Fruit fly (Drosophila melanogaster) whole organism, embryonic: ENCODE measurements around the gene CG3703.
A peak's percentile ranks its signal among the peaks of the same experiment; 100 is the strongest.

Experiments
- Abd-B ChIP-seq: fragments of 200-800 bp; sonication (Bioruptor generic); optimal IDR thresholded peaks from 2 replicates; lab custom pipeline; 2018; ENCODE audit warnings: missing biosample characterization, mild to moderate bottlenecking, missing genetic modification characterization, moderate library complexity
- Aef1 ChIP-seq: fragments of 200-800 bp; sonication (Bioruptor generic); IDR thresholded peaks from 3 replicates; pipeline ENCODE4 v1.3.6; 2022; ENCODE audit warnings: missing biosample characterization, missing genetic modification characterization
- Atf-2 ChIP-seq: fragments of 200-800 bp; sonication (Bioruptor generic); optimal IDR thresholded peaks from 2 replicates; lab custom pipeline; 2016; ENCODE audit warnings: missing biosample characterization, missing genetic modification characterization
- Atf3 ChIP-seq: fragments of 200-800 bp; sonication (Bioruptor generic); optimal IDR thresholded peaks from 3 replicates; lab custom pipeline; 2016; ENCODE audit warnings: missing biosample characterization, missing genetic modification characterization
- Bteb2 ChIP-seq: fragments of 200-800 bp; sonication (Bioruptor generic); optimal IDR thresholded peaks from 2 replicates; lab custom pipeline; 2016; ENCODE audit warnings: missing biosample characterization, missing genetic modification characterization
- CG1233 ChIP-seq: fragments of 200-800 bp; sonication (Bioruptor generic); optimal IDR thresholded peaks from 4 replicates; lab custom pipeline; 2018; ENCODE audit warnings: missing biosample characterization, mild to moderate bottlenecking, missing genetic modification characterization
- CG13123 ChIP-seq: fragments of 200-800 bp; sonication (Bioruptor generic); optimal IDR thresholded peaks from 2 replicates; lab custom pipeline; 2016; ENCODE audit warnings: missing biosample characterization, missing genetic modification characterization
- CG14050 ChIP-seq: fragments of 200-800 bp; sonication (Bioruptor generic); IDR thresholded peaks from 3 replicates; pipeline ENCODE4 v1.3.6; 2022; ENCODE audit warnings: missing biosample characterization, missing genetic modification characterization
- CG14860 ChIP-seq: fragments of 200-800 bp; sonication (Bioruptor generic); IDR thresholded peaks from 3 replicates; pipeline ENCODE4 v1.3.6; 2022; ENCODE audit warnings: missing biosample characterization, missing genetic modification characterization; ENCODE audit not compliant: partially characterized antibody
- CG15269 ChIP-seq: fragments of 200-800 bp; sonication (Bioruptor generic); optimal IDR thresholded peaks from 2 replicates; lab custom pipeline; 2018; ENCODE audit warnings: missing biosample characterization, mild to moderate bottlenecking, missing genetic modification characterization, moderate library complexity
- CG15514 ChIP-seq: fragments of 200-800 bp; sonication (Bioruptor generic); optimal IDR thresholded peaks from 3 replicates; lab custom pipeline; 2017; ENCODE audit warnings: missing biosample characterization, missing genetic modification characterization, mild to moderate bottlenecking, moderate library complexity, missing genetic modification reagents
- CG1603 ChIP-seq: fragments of 200-800 bp; sonication (Bioruptor generic); optimal IDR thresholded peaks from 2 replicates; lab custom pipeline; 2019; ENCODE audit warnings: missing biosample characterization, mild to moderate bottlenecking, missing genetic modification characterization, moderate library complexity
- CG17829 ChIP-seq: fragments of 200-800 bp; optimal IDR thresholded peaks from 2 replicates; lab custom pipeline; 2019; ENCODE audit warnings: missing biosample characterization, mild to moderate bottlenecking, missing genetic modification characterization, moderate library complexity
- CG17912 ChIP-seq: fragments of 200-800 bp; sonication (Bioruptor generic); optimal IDR thresholded peaks from 2 replicates; lab custom pipeline; 2018; ENCODE audit warnings: missing biosample characterization, mild to moderate bottlenecking, missing genetic modification characterization
- CG1832 ChIP-seq: fragments of 200-800 bp; sonication (Bioruptor generic); optimal IDR thresholded peaks from 2 replicates; lab custom pipeline; 2017; ENCODE audit warnings: missing biosample characterization, mild to moderate bottlenecking, missing genetic modification characterization, inconsistent platforms
- CG32767 ChIP-seq: fragments of 200-800 bp; sonication (Bioruptor generic); IDR thresholded peaks from 2 replicates; pipeline ENCODE4 v1.3.6; 2022; ENCODE audit warnings: missing biosample characterization, missing genetic modification characterization
- CG3281 ChIP-seq: fragments of 200-800 bp; sonication (Bioruptor generic); optimal IDR thresholded peaks from 3 replicates; lab custom pipeline; 2017; ENCODE audit warnings: missing biosample characterization, mild to moderate bottlenecking, missing genetic modification characterization
- CG34224 ChIP-seq: fragments of 200-800 bp; sonication (Bioruptor generic); IDR thresholded peaks from 3 replicates; pipeline ENCODE4 v1.3.6; 2022; ENCODE audit warnings: missing biosample characterization, missing genetic modification characterization; ENCODE audit not compliant: partially characterized antibody
- CG3847 ChIP-seq: fragments of 200-800 bp; sonication (Bioruptor generic); IDR thresholded peaks from 2 replicates; pipeline ENCODE4 v1.3.6; 2022; ENCODE audit warnings: missing biosample characterization, missing genetic modification characterization
- CG4424 ChIP-seq: fragments of 200-800 bp; sonication (Bioruptor generic); optimal IDR thresholded peaks from 3 replicates; lab custom pipeline; 2016; ENCODE audit warnings: missing biosample characterization, missing genetic modification characterization
- CG4820 ChIP-seq: fragments of 200-800 bp; sonication (Bioruptor generic); optimal IDR thresholded peaks from 3 replicates; lab custom pipeline; 2016; ENCODE audit warnings: missing biosample characterization, missing genetic modification characterization
- CG6654 ChIP-seq: fragments of 200-800 bp; sonication (Bioruptor generic); optimal IDR thresholded peaks from 2 replicates; lab custom pipeline; 2017; ENCODE audit warnings: missing biosample characterization, mild to moderate bottlenecking, missing genetic modification characterization
- CG7786 ChIP-seq: fragments of 200-800 bp; sonication (Bioruptor generic); optimal IDR thresholded peaks from 2 replicates; lab custom pipeline; 2016; ENCODE audit warnings: missing biosample characterization, missing genetic modification characterization
- CG8281 ChIP-seq: fragments of 200-800 bp; sonication (Bioruptor generic); optimal IDR thresholded peaks from 2 replicates; lab custom pipeline; 2018; ENCODE audit warnings: missing biosample characterization, mild to moderate bottlenecking, missing genetic modification characterization, moderate library complexity
- CG9215 ChIP-seq: fragments of 200-800 bp; sonication (Bioruptor generic); IDR thresholded peaks from 2 replicates; pipeline ENCODE4 v1.3.6; 2022; ENCODE audit warnings: missing biosample characterization, missing genetic modification characterization
- Dll ChIP-seq: fragments of 200-800 bp; sonication (Bioruptor generic); IDR thresholded peaks from 4 replicates; pipeline ENCODE4 v1.3.6; 2022; ENCODE audit warnings: missing biosample characterization, missing genetic modification characterization; ENCODE audit not compliant: partially characterized antibody
- Ets65A ChIP-seq: fragments of 200-800 bp; sonication (Bioruptor generic); peaks from one replicate; lab custom pipeline; 2016; ENCODE audit warnings: missing biosample characterization, missing genetic modification characterization
- GATAe ChIP-seq: fragments of 200-800 bp; sonication (Bioruptor generic); conservative IDR thresholded peaks from 2 replicates; pipeline ENCODE4 v1.3.6; 2022; ENCODE audit warnings: missing biosample characterization, missing genetic modification characterization
- Hmx ChIP-seq: fragments of 200-800 bp; sonication (Bioruptor generic); optimal IDR thresholded peaks from 2 replicates; lab custom pipeline; 2016; ENCODE audit warnings: missing biosample characterization, missing genetic modification characterization
- Hr3 ChIP-seq: fragments of 200-800 bp; sonication (Bioruptor generic); optimal IDR thresholded peaks from 3 replicates; lab custom pipeline; 2016; ENCODE audit warnings: missing biosample characterization, missing genetic modification characterization
- Hr51 ChIP-seq, 2 experiments: fragments of 200-800 bp; sonication (Bioruptor generic); optimal IDR thresholded peaks; 2 replicates in 1 of 2; 3 replicates in 1 of 2; lab custom pipeline; 2016 to 2018; ENCODE audit warnings: missing biosample characterization in 2 of 2, missing genetic modification characterization in 2 of 2, mild to moderate bottlenecking in 1 of 2, moderate library complexity in 1 of 2
- Mad ChIP-seq: fragments of 200-800 bp; sonication (Bioruptor generic); optimal IDR thresholded peaks from 2 replicates; lab custom pipeline; 2016; ENCODE audit warnings: missing biosample characterization, missing genetic modification characterization
- Med ChIP-seq: fragments of 200-800 bp; sonication (Bioruptor generic); peaks from one replicate; lab custom pipeline; 2016; ENCODE audit warnings: missing biosample characterization, missing genetic modification characterization, mild to moderate bottlenecking, inconsistent platforms, moderate library complexity
- NC2β ChIP-seq: fragments of 200-800 bp; sonication (Bioruptor generic); optimal IDR thresholded peaks from 2 replicates; lab custom pipeline; 2016; ENCODE audit warnings: missing biosample characterization, missing genetic modification characterization
- Nf-YA ChIP-seq: fragments of 200-800 bp; sonication (Bioruptor generic); IDR thresholded peaks from 2 replicates; pipeline ENCODE4 v1.3.6; 2022; ENCODE audit warnings: missing biosample characterization, missing genetic modification characterization
- Opbp ChIP-seq: fragments of 200-800 bp; sonication (Bioruptor generic); IDR thresholded peaks from 3 replicates; pipeline ENCODE4 v1.3.6; 2022; ENCODE audit warnings: missing biosample characterization, missing genetic modification characterization; ENCODE audit not compliant: partially characterized antibody
- Ptx1 ChIP-seq: fragments of 200-800 bp; sonication (Bioruptor generic); IDR thresholded peaks from 2 replicates; pipeline ENCODE4 v1.3.6; 2022; ENCODE audit warnings: missing biosample characterization, missing genetic modification characterization
- Rfx ChIP-seq: fragments of 200-800 bp; sonication (Bioruptor generic); IDR thresholded peaks from 2 replicates; pipeline ENCODE4 v1.3.6; 2022; ENCODE audit warnings: missing biosample characterization, missing genetic modification characterization
- Vsx1 ChIP-seq: fragments of 200-800 bp; sonication (Bioruptor generic); optimal IDR thresholded peaks from 2 replicates; lab custom pipeline; 2017; ENCODE audit warnings: missing biosample characterization, mild to moderate bottlenecking, missing genetic modification characterization, missing genetic modification reagents
- dmrt11E ChIP-seq: fragments of 200-800 bp; sonication (Bioruptor generic); optimal IDR thresholded peaks from 3 replicates; lab custom pipeline; 2018; ENCODE audit warnings: missing biosample characterization, mild to moderate bottlenecking, missing genetic modification characterization, moderate library complexity
- dpn ChIP-seq, 2 experiments: fragments of 200-800 bp; sonication (Bioruptor generic); optimal IDR thresholded peaks; 3 replicates each; lab custom pipeline; 2016; ENCODE audit warnings: missing biosample characterization in 2 of 2, missing genetic modification characterization in 2 of 2
- eyg ChIP-seq: fragments of 200-800 bp; sonication (Bioruptor generic); optimal IDR thresholded peaks from 3 replicates; lab custom pipeline; 2016; ENCODE audit warnings: missing biosample characterization, missing genetic modification characterization
- ftz-f1 ChIP-seq: fragments of 200-800 bp; sonication (Bioruptor generic); optimal IDR thresholded peaks from 2 replicates; lab custom pipeline; 2016; ENCODE audit warnings: missing biosample characterization, missing genetic modification characterization
- grn ChIP-seq: fragments of 200-800 bp; sonication (Bioruptor generic); optimal IDR thresholded peaks from 3 replicates; lab custom pipeline; 2017; ENCODE audit warnings: missing biosample characterization, missing genetic modification characterization
- insv ChIP-seq, 2 experiments: fragments of 200-800 bp; sonication (Bioruptor generic); optimal IDR thresholded peaks; 3 replicates each; lab custom pipeline; 2016 to 2018; ENCODE audit warnings: missing biosample characterization in 2 of 2, missing genetic modification characterization in 2 of 2
- lilli ChIP-seq: fragments of 200-800 bp; sonication (Bioruptor generic); optimal IDR thresholded peaks from 3 replicates; lab custom pipeline; 2016; ENCODE audit warnings: missing biosample characterization, missing genetic modification characterization
- repo ChIP-seq: fragments of 200-800 bp; sonication (Bioruptor generic); optimal IDR thresholded peaks from 2 replicates; lab custom pipeline; 2016; ENCODE audit warnings: missing biosample characterization, missing genetic modification characterization
- salm ChIP-seq: fragments of 200-800 bp; sonication (Bioruptor generic); optimal IDR thresholded peaks from 2 replicates; lab custom pipeline; 2018; ENCODE audit warnings: missing biosample characterization, mild to moderate bottlenecking, missing genetic modification characterization
- stc ChIP-seq: fragments of 200-800 bp; sonication (Bioruptor generic); IDR thresholded peaks from 2 replicates; pipeline ENCODE4 v1.3.6; 2022; ENCODE audit warnings: missing biosample characterization, missing genetic modification characterization
- tgo ChIP-seq: fragments of 200-800 bp; sonication (Bioruptor generic); IDR thresholded peaks from 3 replicates; pipeline ENCODE4 v1.3.6; 2022; ENCODE audit warnings: missing biosample characterization, missing genetic modification characterization
- wor ChIP-seq: fragments of 200-800 bp; sonication (Bioruptor generic); IDR thresholded peaks from 2 replicates; pipeline ENCODE4 v1.3.6; 2022; ENCODE audit warnings: missing biosample characterization, missing genetic modification characterization
- z ChIP-seq: fragments of 200-800 bp; sonication (Bioruptor generic); IDR thresholded peaks from 3 replicates; pipeline ENCODE4 v1.3.6; 2022; ENCODE audit warnings: missing biosample characterization, missing genetic modification characterization

Gene CG3703

dm6 chrX:966818-967217 lies 21.2 kb upstream of the CG3703 start (continued):
- TF ChIP-seq Med (GFP tag; lab: Kevin White, UChicago) = peak; percentile 87
- TF ChIP-seq grn = no peak
- no peak for TF ChIP-seq CG4820
- TF ChIP-seq GATAe = no peak
- no peak for TF ChIP-seq Opbp (GFP tag; lab: Robert Waterston, UW)
- no peak for TF ChIP-seq Hmx (GFP tag; lab: Kevin White, UChicago)
- no peak for TF ChIP-seq CG32767 (GFP tag; lab: Robert Waterston, UW)
- peak in 1 of 2 experiments; percentile 40 for TF ChIP-seq Hr51 (GFP tag; optimal IDR thresholded peaks at IDR 0.05; lab: Kevin White, UChicago)
- TF ChIP-seq dpn (GFP tag; optimal IDR thresholded peaks at IDR 0.05; lab: Kevin White, UChicago) = peak in 1 of 2 experiments; percentile 2
- TF ChIP-seq Abd-B (GFP tag; lab: Kevin White, UChicago) = no peak
- peak; percentile 40 for TF ChIP-seq CG3281
- no peak for TF ChIP-seq repo (GFP tag; lab: Kevin White, UChicago)
- TF ChIP-seq Ptx1 (GFP tag; lab: Robert Waterston, UW) = peak; percentile 57
- TF ChIP-seq Dll (GFP tag; lab: Robert Waterston, UW) = no peak
- TF ChIP-seq CG1233 (GFP tag; lab: Kevin White, UChicago) = no peak
- no peak for TF ChIP-seq CG13123
- no peak for TF ChIP-seq CG1832 (GFP tag; lab: Kevin White, UChicago)
- no peak for TF ChIP-seq NC2β
- no peak for TF ChIP-seq Atf3 (GFP tag; lab: Kevin White, UChicago)
- 0 out of 2 replicates have a peak, but pooled peaks have one; percentile 31 for TF ChIP-seq CG9215 (GFP tag; lab: Robert Waterston, UW)
- peak; percentile 24 for TF ChIP-seq CG1603 (tag; lab: Kevin White, UChicago)
- TF ChIP-seq CG14860 (GFP tag; lab: Robert Waterston, UW) = no peak
- no peak for TF ChIP-seq CG17912 (GFP tag; lab: Kevin White, UChicago)
- TF ChIP-seq Mad (GFP tag; lab: Kevin White, UChicago) = no peak
- no peak for TF ChIP-seq CG14050 (GFP tag; lab: Robert Waterston, UW)
- no peak for TF ChIP-seq dmrt11E
- no peak for TF ChIP-seq wor (GFP tag; lab: Robert Waterston, UW)
- peak; percentile 38 for TF ChIP-seq lilli (GFP tag; lab: Kevin White, UChicago)
- no peak for TF ChIP-seq eyg (GFP tag; lab: Kevin White, UChicago)
- TF ChIP-seq stc (GFP tag; lab: Robert Waterston, UW) = no peak
- peak; percentile 35 for TF ChIP-seq CG15514 (GFP tag; lab: Kevin White, UChicago)
- no peak; the same call in 1 of the 2 replicates for TF ChIP-seq Nf-YA (GFP tag; lab: Robert Waterston, UW)
- no peak for TF ChIP-seq CG34224 (GFP tag; lab: Robert Waterston, UW)
- TF ChIP-seq Bteb2 (GFP tag; lab: Kevin White, UChicago) = no peak
- no peak for TF ChIP-seq z (GFP tag; lab: Robert Waterston, UW)
- peak; percentile 54 for TF ChIP-seq Rfx (GFP tag; lab: Robert Waterston, UW)
- no peak for TF ChIP-seq CG4424
- peak; percentile 58 for TF ChIP-seq Ets65A (GFP tag; lab: Kevin White, UChicago)
- no peak for TF ChIP-seq CG6654
- TF ChIP-seq tgo (GFP tag; lab: Robert Waterston, UW) = peak; percentile 28; the same call in 2 of the 3 replicates
- no peak for TF ChIP-seq ftz-f1 (GFP tag; lab: Kevin White, UChicago)
- TF ChIP-seq CG7786 (GFP tag; lab: Kevin White, UChicago) = no peak
- no peak for TF ChIP-seq CG17829 (tag; lab: Kevin White, UChicago)
- TF ChIP-seq insv (GFP tag; optimal IDR thresholded peaks at IDR 0.05; lab: Kevin White, UChicago) = no peak
- no peak for TF ChIP-seq salm
- TF ChIP-seq CG15269 (tag; lab: Kevin White, UChicago) = peak; percentile 63
- no peak for TF ChIP-seq Hr3
- no peak for TF ChIP-seq CG8281 (tag; lab: Kevin White, UChicago)
- no peak for TF ChIP-seq Vsx1 (GFP tag; lab: Kevin White, UChicago)
- TF ChIP-seq Aef1 = no peak
- TF ChIP-seq CG3847 (GFP tag; lab: Robert Waterston, UW) = peak; percentile 24; the same call in 1 of the 2 replicates
- TF ChIP-seq Atf-2 (GFP tag; lab: Kevin White, UChicago) = no peak
